Fruit fly (Drosophila melanogaster): ENCODE data around the gene RhoGAP68F.

The RhoGAP68F gene

DNA sequence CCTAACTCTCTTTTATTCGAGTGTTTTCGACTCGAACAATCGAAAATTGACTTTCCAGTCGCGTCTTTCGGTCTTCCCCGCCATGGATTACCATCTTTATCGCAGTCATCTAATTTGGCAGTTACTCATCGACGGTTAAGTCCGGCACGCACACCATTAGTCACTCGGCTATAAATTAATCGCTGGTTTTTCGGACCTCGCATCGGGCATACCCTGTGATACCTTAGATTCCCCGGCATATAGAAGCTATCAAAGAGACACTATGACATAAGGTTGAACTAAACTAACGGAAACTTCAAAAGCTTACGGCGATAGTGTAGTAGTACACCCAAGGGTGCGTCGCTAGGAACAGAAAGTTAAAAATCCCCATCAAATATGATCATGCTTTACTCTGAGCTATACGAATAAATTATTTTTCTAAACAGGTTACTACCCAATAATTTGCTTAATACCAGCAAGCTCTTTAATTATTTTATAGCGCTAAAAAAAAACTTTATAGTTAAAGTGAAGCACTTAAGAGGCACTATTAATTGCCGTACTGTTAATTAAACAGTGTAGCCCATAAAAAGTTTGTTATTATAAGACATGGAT is 40.3 kb downstream of the RhoGAP68F start (continued):
- TF ChIP-seq Spps (tag; optimal IDR thresholded peaks at IDR 0.05) (no peak), CG12942 (GFP tag; optimal IDR thresholded peaks at IDR 0.05) (no peak), Chrac-16 (GFP tag; optimal IDR thresholded peaks at IDR 0.05) (no peak), sim (GFP tag; IDR thresholded peaks at IDR 0.05) (no peak), chinmo (GFP tag; IDR thresholded peaks at IDR 0.05; ENCODE audit: partially characterized antibody) (no peak), crc (GFP tag; optimal IDR thresholded peaks at IDR 0.05) (no peak), CG18262 (tag; optimal IDR thresholded peaks at IDR 0.05) (no peak), jumu (GFP tag; optimal IDR thresholded peaks at IDR 0.05) (no peak), CG30020 (tag; optimal IDR thresholded peaks at IDR 0.05) (no peak), CG6854 (GFP tag; optimal IDR thresholded peaks at IDR 0.05) (no peak), CG12104 (GFP tag; optimal IDR thresholded peaks at IDR 0.05) (no peak), CG14710 (tag; optimal IDR thresholded peaks at IDR 0.05) (no peak), row (GFP tag; IDR thresholded peaks at IDR 0.05) (peak; percentile 50; the same call in 2 of the 3 replicates), pho (GFP tag; optimal IDR thresholded peaks at IDR 0.05) (no peak), hb (GFP tag; IDR thresholded peaks at IDR 0.05; ENCODE audit: partially characterized antibody) (no peak), lmd (GFP tag; IDR thresholded peaks at IDR 0.05) (peak; percentile 25; the same call in 1 of the 2 replicates), dmrt99B (tag; optimal IDR thresholded peaks at IDR 0.05) (peak; percentile 41), dpn (GFP tag; optimal IDR thresholded peaks at IDR 0.05) (no peak), unc-4 (GFP tag; IDR thresholded peaks at IDR 0.05; ENCODE audit: partially characterized antibody) (no peak), bowl (GFP tag; IDR thresholded peaks at IDR 0.05) (no peak), Fer2 (tag; optimal IDR thresholded peaks at IDR 0.05) (no peak), zfh1 (GFP tag; IDR thresholded peaks at IDR 0.05) (peak; percentile 24; the same call in 1 of the 3 replicates), CG8765 (GFP tag; IDR thresholded peaks at IDR 0.05) (no peak), CG7271 (tag; optimal IDR thresholded peaks at IDR 0.05) (no peak), hkb (optimal IDR thresholded peaks at IDR 0.05) (no peak), hkb (GFP tag; IDR thresholded peaks at IDR 0.05) (no peak), C15 (GFP tag; IDR thresholded peaks at IDR 0.05) (no peak), CG13123 (GFP tag; optimal IDR thresholded peaks at IDR 0.05) (no peak), Lhr (GFP tag; optimal IDR thresholded peaks at IDR 0.05) (no peak), dysf (GFP tag; IDR thresholded peaks at IDR 0.05) (0 out of 3 replicates have a peak, but pooled peaks have one; percentile 4), sr (GFP tag; IDR thresholded peaks at IDR 0.05) (no peak), repo (GFP tag; optimal IDR thresholded peaks at IDR 0.05) (no peak), CG12219 (GFP tag; optimal IDR thresholded peaks at IDR 0.05) (no peak), Blimp-1 (GFP tag; optimal IDR thresholded peaks at IDR 0.05) (no peak), usp (GFP tag; optimal IDR thresholded peaks at IDR 0.05) (no peak), CG7839 (tag; optimal IDR thresholded peaks at IDR 0.05) (peak; percentile 3), Lpt (GFP tag; optimal IDR thresholded peaks at IDR 0.05) (no peak), CG13424 (tag; optimal IDR thresholded peaks at IDR 0.05) (no peak), NC2β (GFP tag; optimal IDR thresholded peaks at IDR 0.05) (no peak), Mad (GFP tag; optimal IDR thresholded peaks at IDR 0.05) (no peak), CG9932 (GFP tag; IDR thresholded peaks at IDR 0.05) (peak; percentile 7; the same call in 1 of the 2 replicates), salm (tag; optimal IDR thresholded peaks at IDR 0.05) (no peak), CG15269 (tag; optimal IDR thresholded peaks at IDR 0.05) (peak; percentile 10), crp (GFP tag; optimal IDR thresholded peaks at IDR 0.05) (no peak), Xbp1 (GFP tag; optimal IDR thresholded peaks at IDR 0.05) (no peak), Stat92E (GFP tag; optimal IDR thresholded peaks at IDR 0.05) (no peak), CG18011 (GFP tag; optimal IDR thresholded peaks at IDR 0.05) (no peak), CG10274 (GFP tag; optimal IDR thresholded peaks at IDR 0.05) (no peak), Ravus (GFP tag; IDR thresholded peaks at IDR 0.05) (no peak), CG7372 (GFP tag; IDR thresholded peaks at IDR 0.05) (no peak), CrebB (tag; optimal IDR thresholded peaks at IDR 0.05) (no peak)

Data from whole organism, embryonic.